Fruit fly (Drosophila melanogaster): ENCODE measurements around the gene Myo61F.

Gene Myo61F

DNA sequence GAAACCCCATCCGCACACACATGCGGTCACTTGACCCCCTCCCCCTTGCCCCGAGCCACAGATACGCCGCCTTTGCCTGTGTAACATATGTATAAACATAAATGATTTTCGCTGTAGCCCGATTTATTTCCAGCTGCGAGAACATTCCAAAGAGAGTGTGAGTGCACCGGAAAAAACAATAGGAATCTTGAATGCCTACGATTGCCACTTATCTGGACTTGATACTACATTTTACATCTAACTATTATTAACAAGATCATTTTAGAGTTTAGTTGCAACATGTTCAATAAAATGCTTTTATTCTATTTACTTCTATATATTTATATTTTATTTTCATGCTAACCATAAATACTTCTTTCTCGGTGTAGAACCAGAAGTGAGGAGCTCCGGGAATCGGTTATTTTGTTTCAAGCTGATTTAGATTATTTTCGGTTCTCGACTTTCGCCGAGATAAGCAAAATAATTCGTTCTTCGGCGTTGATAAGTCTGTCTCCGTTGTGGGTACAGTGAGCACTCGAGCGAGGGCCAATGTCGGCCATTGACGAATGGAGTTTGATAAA is 18.1 kb upstream of the Myo61F start (continued):
- TF ChIP-seq CG14965 (GFP tag; optimal IDR thresholded peaks at IDR 0.05; ENCODE audit: borderline replicate concordance) (no peak), CG3838 (GFP tag; optimal IDR thresholded peaks at IDR 0.05) (peak; percentile 30), pfk (GFP tag; optimal IDR thresholded peaks at IDR 0.05) (peak; percentile 1), kni (GFP tag; optimal IDR thresholded peaks at IDR 0.05) (peak; percentile 42), inv (GFP tag; IDR thresholded peaks at IDR 0.05; ENCODE audit: partially characterized antibody) (no peak), ftz-f1 (GFP tag; optimal IDR thresholded peaks at IDR 0.05) (no peak), CG11560 (tag; IDR thresholded peaks at IDR 0.05) (0 out of 3 replicates have a peak, but pooled peaks have one; percentile 48), CG11398 (GFP tag; optimal IDR thresholded peaks at IDR 0.05) (no peak), CG12942 (GFP tag; optimal IDR thresholded peaks at IDR 0.05) (peak; percentile 76), zen2 (GFP tag; IDR thresholded peaks at IDR 0.05; ENCODE audit: partially characterized antibody) (no peak), CG4424 (GFP tag; optimal IDR thresholded peaks at IDR 0.05) (peak; percentile 62), D19A (tag; optimal IDR thresholded peaks at IDR 0.05) (peak; percentile 88), prd (optimal IDR thresholded peaks at IDR 0.05) (no peak), prd (GFP tag; IDR thresholded peaks at IDR 0.05) (peak; percentile 89), Trl (optimal IDR thresholded peaks at IDR 0.05) (peak in 1 of 2 experiments; percentile 0), Trl (GFP tag; optimal IDR thresholded peaks at IDR 0.05) (peak; percentile 29), Adf1 (GFP tag; IDR thresholded peaks at IDR 0.05) (0 out of 2 replicates have a peak, but pooled peaks have one; percentile 7), CG6765 (GFP tag; optimal IDR thresholded peaks at IDR 0.05) (peak; percentile 20), CG5180 (GFP tag; optimal IDR thresholded peaks at IDR 0.05) (no peak), CG2712 (tag; optimal IDR thresholded peaks at IDR 0.05) (peak; percentile 95), nerfin-1 (tag; optimal IDR thresholded peaks at IDR 0.05) (peak; percentile 78), chm (GFP tag; IDR thresholded peaks at IDR 0.05) (peak; percentile 74; the same call in 1 of the 2 replicates), sqz (GFP tag; optimal IDR thresholded peaks at IDR 0.05) (no peak), psq (GFP tag; optimal IDR thresholded peaks at IDR 0.05) (peak; percentile 54), CG17361 (GFP tag; IDR thresholded peaks at IDR 0.05) (peak; percentile 94), NfI (GFP tag; optimal IDR thresholded peaks at IDR 0.05) (peak; percentile 72), CG31224 (GFP tag; IDR thresholded peaks at IDR 0.05) (peak; percentile 67), CG14441 (GFP tag; IDR thresholded peaks at IDR 0.05) (peak; percentile 71), run (tag; optimal IDR thresholded peaks at IDR 0.05) (peak; percentile 60), knrl (GFP tag; IDR thresholded peaks at IDR 0.05; ENCODE audit: partially characterized antibody) (no peak), Sox100B (GFP tag; optimal IDR thresholded peaks at IDR 0.05) (no peak), mam (GFP tag; optimal IDR thresholded peaks at IDR 0.05) (peak; percentile 24), CG6689 (GFP tag; IDR thresholded peaks at IDR 0.05) (peak; percentile 81), Blimp-1 (GFP tag; optimal IDR thresholded peaks at IDR 0.05) (peak; percentile 91), PHDP (tag; optimal IDR thresholded peaks at IDR 0.05) (peak; percentile 85), CG7786 (GFP tag; optimal IDR thresholded peaks at IDR 0.05) (peak; percentile 19), jing (GFP tag; optimal IDR thresholded peaks at IDR 0.05) (no peak), Nf-YC (tag; optimal IDR thresholded peaks at IDR 0.05) (peak; percentile 70), Ptx1 (GFP tag; IDR thresholded peaks at IDR 0.05) (peak; percentile 80), CrebB (tag; optimal IDR thresholded peaks at IDR 0.05) (peak; percentile 58), CG16813 (GFP tag; IDR thresholded peaks at IDR 0.05; ENCODE audit: partially characterized antibody) (no peak), cad (GFP tag; optimal IDR thresholded peaks at IDR 0.05) (no peak), sob (GFP tag; IDR thresholded peaks at IDR 0.05) (peak; percentile 76), CG11504 (tag; optimal IDR thresholded peaks at IDR 0.05) (peak; percentile 88), CG12744 (GFP tag; optimal IDR thresholded peaks at IDR 0.05) (no peak), tll (GFP tag; optimal IDR thresholded peaks at IDR 0.05) (no peak), CG15073 (GFP tag; optimal IDR thresholded peaks at IDR 0.05) (peak; percentile 44), BEAF-32 (GFP tag; optimal IDR thresholded peaks at IDR 0.05) (no peak), stwl (tag; optimal IDR thresholded peaks at IDR 0.05) (peak; percentile 7), Atf-2 (GFP tag; optimal IDR thresholded peaks at IDR 0.05) (peak; percentile 30)

Measured in whole organism, embryonic.